Worm (Caenorhabditis elegans): ENCODE results near the gene W07G1.7.

ce11 chrII:13964325-13964724 is 1.8 kb downstream of the W07G1.7 start:
- TF ChIP-seq pha-4 (tag; optimal IDR thresholded peaks at IDR 0.05), result no peak
- TF ChIP-seq nhr-77 (tag; optimal IDR thresholded peaks at IDR 0.05), result no peak
- TF ChIP-seq unc-62 (GFP tag; optimal IDR thresholded peaks at IDR 0.05), result no peak
